Worm (Caenorhabditis elegans): ENCODE measurements around the gene ZK262.19.

Gene ZK262.19

DNA sequence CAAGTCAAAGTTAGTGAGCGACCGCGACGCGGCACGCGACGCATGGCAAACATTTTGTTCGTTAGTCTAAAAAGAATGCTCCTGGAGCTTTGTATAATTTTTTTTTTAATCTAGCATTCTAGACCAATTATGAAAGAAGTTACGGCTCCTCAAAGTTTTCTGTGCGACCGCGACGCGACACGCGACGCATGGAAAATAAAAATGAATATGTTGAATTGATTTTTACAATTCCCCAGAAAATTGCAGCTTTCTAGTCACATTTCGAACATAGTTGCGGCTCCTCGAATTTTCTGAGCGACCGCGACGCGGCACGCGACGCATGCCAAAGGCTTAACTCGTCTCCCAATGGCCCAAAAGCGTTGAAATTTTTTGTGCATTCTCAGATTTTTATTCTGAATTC lies 973 bp downstream of the ZK262.19 start, which contains the start of gene ZK262.4:
Gene ZK262.4, minus strand, starts transcription at position 101 of the 400 bp plus-strand sequence.
- TF ChIP-seq lin-15B (tag; optimal IDR thresholded peaks at IDR 0.05) (no peak), lin-39 (tag; optimal IDR thresholded peaks at IDR 0.05) (no peak), ceh-90 (tag; optimal IDR thresholded peaks at IDR 0.05) (no peak), pqm-1 (tag; optimal IDR thresholded peaks at IDR 0.05) (no peak), isw-1 (GFP tag; IDR thresholded peaks at IDR 0.05) (no peak), mep-1 (tag; optimal IDR thresholded peaks at IDR 0.05) (no peak), zag-1 (tag; optimal IDR thresholded peaks at IDR 0.05) (no peak), sox-4 (tag; optimal IDR thresholded peaks at IDR 0.05) (no peak), egl-13 (tag; optimal IDR thresholded peaks at IDR 0.05) (no peak), nhr-237 (tag; optimal IDR thresholded peaks at IDR 0.05) (no peak), C34B4.2 (tag; optimal IDR thresholded peaks at IDR 0.05) (no peak), irx-1 (tag; optimal IDR thresholded peaks at IDR 0.05) (no peak), ceh-8 (GFP tag; optimal IDR thresholded peaks at IDR 0.05) (no peak), tlp-1 (tag; optimal IDR thresholded peaks at IDR 0.05) (no peak)

ce11 chrV:18420797-18421196 lies 4.6 kb downstream of the ZK262.19 start, which contains the start of gene srj-26:
Gene srj-26 (plus strand): TSS chrV:18421097.
- no peak for TF ChIP-seq xbp-1 (tag; optimal IDR thresholded peaks at IDR 0.05)
- no peak for TF ChIP-seq egl-27 (tag; optimal IDR thresholded peaks at IDR 0.05)
- no peak for TF ChIP-seq sox-4 (tag; optimal IDR thresholded peaks at IDR 0.05)
- TF ChIP-seq nhr-71 (tag; optimal IDR thresholded peaks at IDR 0.05): no peak
- no peak for TF ChIP-seq hlh-4 (tag; optimal IDR thresholded peaks at IDR 0.05)
- TF ChIP-seq unc-62 (GFP tag; optimal IDR thresholded peaks at IDR 0.05): no peak
- TF ChIP-seq mab-9 (GFP tag; IDR thresholded peaks at IDR 0.05): no peak
- no peak for TF ChIP-seq fkh-4 (tag; optimal IDR thresholded peaks at IDR 0.05; ENCODE audit: borderline replicate concordance)
- TF ChIP-seq lin-13 (GFP tag; optimal IDR thresholded peaks at IDR 0.05): no peak
- TF ChIP-seq nhr-77 (tag; optimal IDR thresholded peaks at IDR 0.05): no peak
- no peak for TF ChIP-seq ztf-11 (tag; optimal IDR thresholded peaks at IDR 0.05)
- TF ChIP-seq lin-35 (GFP tag; optimal IDR thresholded peaks at IDR 0.05): no peak
- no peak for TF ChIP-seq nhr-47 (tag; optimal IDR thresholded peaks at IDR 0.05)
- no peak for TF ChIP-seq pax-3 (tag; optimal IDR thresholded peaks at IDR 0.05)
- TF ChIP-seq snpc-4 (tag; optimal IDR thresholded peaks at IDR 0.05): no peak
- no peak for TF ChIP-seq ama-1 (optimal IDR thresholded peaks at IDR 0.05)
- no peak for TF ChIP-seq unc-98 (GFP tag; IDR thresholded peaks at IDR 0.05)

DNA sequence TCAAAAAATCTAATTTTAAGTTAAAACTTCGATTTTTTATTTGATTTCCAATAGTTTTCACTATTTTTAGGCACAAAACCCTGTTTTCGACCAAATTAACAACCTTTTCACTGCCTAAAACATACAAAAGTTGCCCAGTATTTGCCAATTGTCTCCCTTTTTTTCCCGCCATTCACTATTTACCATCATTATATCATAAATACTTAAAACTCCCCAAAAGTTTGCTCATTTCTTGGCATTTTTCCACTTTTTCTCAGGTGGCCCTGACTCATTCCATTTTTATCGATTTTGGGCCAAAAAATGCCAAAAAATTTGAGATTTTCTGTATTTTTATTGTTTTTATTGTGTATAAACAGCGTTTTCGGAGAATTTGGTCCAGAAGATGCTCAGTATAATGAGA lies 11.4 kb downstream of the ZK262.19 start, which contains the start of gene txt-8:
Gene txt-8, plus strand, starts transcription at position 301 of the 400 bp plus-strand sequence.
- TF ChIP-seq grh-1 (GFP tag; IDR thresholded peaks at IDR 0.05): no peak
- TF ChIP-seq egl-27 (tag; optimal IDR thresholded peaks at IDR 0.05): no peak
- TF ChIP-seq elt-3 (tag; optimal IDR thresholded peaks at IDR 0.05): no peak
- TF ChIP-seq fkh-10 (GFP tag; optimal IDR thresholded peaks at IDR 0.05): no peak
- no peak for TF ChIP-seq nhr-20 (tag; optimal IDR thresholded peaks at IDR 0.05)
- no peak for TF ChIP-seq nhr-71 (tag; optimal IDR thresholded peaks at IDR 0.05)

DNA sequence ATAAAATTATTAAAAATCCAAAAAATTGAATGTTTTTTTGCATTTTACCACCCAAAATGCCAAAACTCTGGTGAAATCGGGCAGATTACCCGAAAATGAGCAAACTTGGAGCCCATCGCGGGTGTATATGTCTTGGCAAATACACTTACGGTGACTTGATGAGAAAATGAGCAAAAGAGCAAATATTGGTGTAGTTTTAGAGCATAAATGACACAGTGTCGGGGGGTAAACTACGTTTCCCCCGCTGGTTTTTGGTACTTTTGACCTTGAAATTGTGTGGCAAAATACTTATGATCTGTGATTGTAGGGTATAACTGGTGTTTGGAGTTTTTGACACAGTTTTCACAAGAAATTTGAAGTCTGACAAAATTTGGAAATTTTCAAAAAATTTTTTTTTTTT lies 12.6 kb downstream of the ZK262.19 start, which contains the start of gene ZK262.2:
Gene ZK262.2, minus strand, starts transcription at position 101 of the 400 bp plus-strand sequence.
- TF ChIP-seq lin-13 (GFP tag; optimal IDR thresholded peaks at IDR 0.05) (no peak), ztf-11 (tag; optimal IDR thresholded peaks at IDR 0.05) (no peak), ztf-4 (tag; optimal IDR thresholded peaks at IDR 0.05) (no peak), mab-9 (GFP tag; IDR thresholded peaks at IDR 0.05) (no peak), nhr-19 (GFP tag; conservative IDR thresholded peaks at IDR 0.05) (no peak), pag-3 (tag; optimal IDR thresholded peaks at IDR 0.05; ENCODE audit: borderline replicate concordance, insufficient read depth) (no peak), unc-130 (tag; optimal IDR thresholded peaks at IDR 0.05) (no peak), snu-23 (GFP tag; optimal IDR thresholded peaks at IDR 0.05) (no peak), mdl-1 (tag; optimal IDR thresholded peaks at IDR 0.05) (no peak), C04F5.9 (tag; optimal IDR thresholded peaks at IDR 0.05) (no peak), sox-4 (tag; optimal IDR thresholded peaks at IDR 0.05) (no peak)

Data from whole organism, L1 larva.